Fruit fly (Drosophila melanogaster): Measurements from ENCODE around the gene FASN3.

The FASN3 gene

DNA sequence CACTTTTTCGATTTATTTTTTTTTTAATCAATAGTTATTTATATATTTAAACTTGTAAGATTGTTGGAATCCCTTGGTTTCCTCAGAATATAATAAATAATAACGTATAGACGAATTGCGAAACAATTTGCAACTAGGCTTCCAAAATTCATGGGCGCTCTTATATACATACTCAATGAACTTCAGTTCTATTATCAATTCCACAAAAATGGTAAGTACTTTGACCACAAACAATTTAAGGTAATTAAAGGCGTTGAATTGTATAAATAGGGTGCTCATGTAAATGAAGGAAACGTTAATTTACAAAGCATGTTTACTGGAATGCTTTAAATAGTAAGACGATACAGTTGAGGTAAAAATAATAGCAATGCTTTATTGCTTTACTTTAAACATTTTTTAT, at the start of gene FASN3:
Gene FASN3, minus strand, starts transcription at position 101 of the 400 bp plus-strand sequence.
- TF ChIP-seq CG5204 (GFP tag; optimal IDR thresholded peaks at IDR 0.05) (no peak), kay (GFP tag; ENCODE audit: borderline replicate concordance) (no peak), CG7045 (GFP tag; optimal IDR thresholded peaks at IDR 0.05) (no peak), Mnt (GFP tag; optimal IDR thresholded peaks at IDR 0.05) (no peak), toe (GFP tag; optimal IDR thresholded peaks at IDR 0.05) (no peak), bab1 (GFP tag; optimal IDR thresholded peaks at IDR 0.05) (no peak), CG12768 (GFP tag; optimal IDR thresholded peaks at IDR 0.05) (no peak), pad (GFP tag; optimal IDR thresholded peaks at IDR 0.05) (no peak), cnc (optimal IDR thresholded peaks at IDR 0.05) (no peak), CG1620 (GFP tag; optimal IDR thresholded peaks at IDR 0.05) (no peak)

DNA sequence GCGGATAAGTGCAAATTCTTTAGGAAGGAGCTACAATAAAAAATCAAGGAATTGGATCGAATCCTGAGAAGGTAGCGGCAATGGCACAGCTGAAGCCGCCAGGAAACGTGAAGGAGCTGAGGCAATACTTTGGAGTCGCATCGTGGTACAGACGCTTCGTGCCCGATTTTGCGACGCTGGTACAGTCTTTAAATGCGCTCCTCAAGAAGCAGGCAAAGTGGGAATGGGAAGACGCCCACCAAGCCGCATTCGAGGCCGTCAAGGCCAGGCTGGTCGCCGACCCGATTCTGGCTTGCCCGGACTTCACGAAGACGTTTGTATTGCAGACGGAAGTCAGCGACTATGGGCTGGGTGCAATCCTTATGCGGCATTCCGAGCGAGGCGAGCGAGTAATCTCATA, 32.8 kb upstream of the FASN3 start:
- TF ChIP-seq tj (GFP tag; optimal IDR thresholded peaks at IDR 0.05) (no peak), kay (GFP tag; ENCODE audit: borderline replicate concordance) (no peak), ovo (GFP tag; optimal IDR thresholded peaks at IDR 0.05) (no peak), toe (GFP tag; optimal IDR thresholded peaks at IDR 0.05) (no peak)

DNA sequence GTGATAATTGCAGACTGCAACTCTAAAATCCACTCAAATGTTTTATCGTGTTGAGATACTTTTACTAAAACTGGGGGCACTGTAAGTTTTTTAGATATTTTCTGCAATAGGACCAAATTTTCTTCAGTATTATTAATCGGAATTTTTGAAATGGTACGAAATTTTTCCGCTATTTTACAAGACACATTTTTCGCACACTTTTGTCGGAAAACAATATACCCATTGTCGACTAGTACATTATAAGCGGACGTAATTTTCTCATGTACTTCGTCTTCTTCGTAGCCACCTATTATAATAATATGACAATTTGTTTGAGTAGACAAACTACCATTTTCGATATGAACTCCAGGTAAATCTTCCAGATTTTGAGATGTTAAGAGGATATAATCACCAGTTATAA, 5.9 kb downstream of the FASN3 start:
- no peak for TF ChIP-seq Clk (GFP tag; optimal IDR thresholded peaks at IDR 0.05)
- TF ChIP-seq Crg-1 (GFP tag; optimal IDR thresholded peaks at IDR 0.05), result no peak
- no peak for TF ChIP-seq cic (GFP tag; optimal IDR thresholded peaks at IDR 0.05)
- TF ChIP-seq CG11617 (GFP tag; optimal IDR thresholded peaks at IDR 0.05), result no peak
- TF ChIP-seq ovo (GFP tag; optimal IDR thresholded peaks at IDR 0.05), result no peak
- TF ChIP-seq CG7101 (tag; optimal IDR thresholded peaks at IDR 0.05), result no peak
- no peak for TF ChIP-seq CG5204 (GFP tag; optimal IDR thresholded peaks at IDR 0.05)
- TF ChIP-seq CG7045 (GFP tag; optimal IDR thresholded peaks at IDR 0.05), result no peak
- TF ChIP-seq bab1 (GFP tag; optimal IDR thresholded peaks at IDR 0.05), result no peak
- TF ChIP-seq Hr96 (GFP tag; optimal IDR thresholded peaks at IDR 0.05), result no peak
- TF ChIP-seq cnc (optimal IDR thresholded peaks at IDR 0.05), result no peak
